Worm (Caenorhabditis elegans) whole organism, L3 larva: Measurements from ENCODE around the gene F54E4.3.

ENCODE experiments used
- R02D3.7 ChIP-seq: fragments of 150-350 bp; optimal IDR thresholded peaks from 2 replicates; lab custom pipeline; 2014; ENCODE audit warnings: missing biosample characterization, missing genetic modification characterization
- aly-2 ChIP-seq: fragments of 150-350 bp; optimal IDR thresholded peaks from 2 replicates; lab custom pipeline; 2014; ENCODE audit warnings: missing biosample characterization, missing genetic modification characterization
- ama-1 ChIP-seq: fragments of 150-350 bp; optimal IDR thresholded peaks from 2 replicates; lab custom pipeline; 2018
- ceh-16 ChIP-seq: sonication (generic microtip); optimal IDR thresholded peaks from 2 replicates; lab custom pipeline; 2017; ENCODE audit warnings: missing biosample characterization, missing genetic modification characterization
- ceh-9 ChIP-seq: sonication (generic microtip); optimal IDR thresholded peaks from 2 replicates; lab custom pipeline; 2018; ENCODE audit warnings: missing biosample characterization, missing genetic modification characterization
- daf-12 ChIP-seq: fragments of 150-350 bp; optimal IDR thresholded peaks from 2 replicates; lab custom pipeline; 2014; ENCODE audit warnings: missing biosample characterization, missing genetic modification reagents, missing genetic modification characterization
- egl-5 ChIP-seq: fragments of 150-350 bp; optimal IDR thresholded peaks from 2 replicates; lab custom pipeline; 2017; ENCODE audit warnings: missing biosample characterization, missing genetic modification reagents, missing genetic modification characterization, inconsistent platforms
- elt-1 ChIP-seq: fragments of 150-350 bp; optimal IDR thresholded peaks from 2 replicates; lab custom pipeline; 2014; ENCODE audit warnings: missing biosample characterization, missing genetic modification characterization
- elt-2 ChIP-seq: sonication (generic microtip); optimal IDR thresholded peaks from 2 replicates; lab custom pipeline; 2016; ENCODE audit warnings: missing genetic modification reagents, mild to moderate bottlenecking, missing genetic modification characterization, missing compliant biosample characterization
- elt-3 ChIP-seq, 3 experiments: fragments of 150-350 bp in 1 of 3; sonication (generic microtip) in 2 of 3; optimal IDR thresholded peaks; 2 replicates in 2 of 3; 4 replicates in 1 of 3; lab custom pipeline; 2014 to 2017; ENCODE audit warnings: missing biosample characterization in 3 of 3, missing genetic modification characterization in 3 of 3
- fkh-10 ChIP-seq: sonication (generic microtip); optimal IDR thresholded peaks from 2 replicates; lab custom pipeline; 2017; ENCODE audit warnings: missing biosample characterization, missing genetic modification reagents, missing genetic modification characterization
- fkh-2 ChIP-seq: fragments of 150-350 bp; optimal IDR thresholded peaks from 2 replicates; lab custom pipeline; 2014; ENCODE audit warnings: missing biosample characterization, missing genetic modification reagents, missing genetic modification characterization
- fos-1 ChIP-seq: fragments of 150-350 bp; optimal IDR thresholded peaks from 2 replicates; lab custom pipeline; 2014; ENCODE audit warnings: missing biosample characterization, missing genetic modification characterization
- hmg-11 ChIP-seq: sonication (generic microtip); optimal IDR thresholded peaks from 2 replicates; lab custom pipeline; 2016; ENCODE audit warnings: missing genetic modification characterization, missing compliant biosample characterization
- lin-15B ChIP-seq: fragments of 150-350 bp; optimal IDR thresholded peaks from 2 replicates; lab custom pipeline; 2014; ENCODE audit warnings: missing biosample characterization, missing genetic modification characterization
- lin-39 ChIP-seq: fragments of 150-350 bp; optimal IDR thresholded peaks from 2 replicates; lab custom pipeline; 2018; ENCODE audit warnings: missing biosample characterization, missing genetic modification reagents, missing genetic modification characterization
- lsy-12 ChIP-seq: sonication (generic microtip); optimal IDR thresholded peaks from 2 replicates; lab custom pipeline; 2016; ENCODE audit warnings: mild to moderate bottlenecking, missing genetic modification characterization, missing compliant biosample characterization
- mdl-1 ChIP-seq: fragments of 150-350 bp; optimal IDR thresholded peaks from 2 replicates; lab custom pipeline; 2014; ENCODE audit warnings: missing biosample characterization, missing genetic modification characterization
- nfya-1 ChIP-seq: sonication (generic microtip); optimal IDR thresholded peaks from 2 replicates; lab custom pipeline; 2017; ENCODE audit warnings: missing genetic modification characterization, mild to moderate bottlenecking, missing compliant biosample characterization, antibody characterized with exemption, moderate library complexity; ENCODE audit not compliant: insufficient read depth
- nhr-11 ChIP-seq: fragments of 150-350 bp; optimal IDR thresholded peaks from 2 replicates; lab custom pipeline; 2014; ENCODE audit warnings: missing biosample characterization, missing genetic modification characterization
- nhr-12 ChIP-seq: fragments of 150-350 bp; optimal IDR thresholded peaks from 2 replicates; lab custom pipeline; 2014; ENCODE audit warnings: missing biosample characterization, missing genetic modification characterization
- nhr-23 ChIP-seq: fragments of 150-350 bp; optimal IDR thresholded peaks from 2 replicates; lab custom pipeline; 2014; ENCODE audit warnings: missing biosample characterization, missing genetic modification reagents, missing genetic modification characterization
- nhr-237 ChIP-seq: fragments of 150-350 bp; optimal IDR thresholded peaks from 2 replicates; lab custom pipeline; 2014; ENCODE audit warnings: missing biosample characterization, missing genetic modification characterization
- nhr-25 ChIP-seq: sonication (generic microtip); optimal IDR thresholded peaks from 2 replicates; lab custom pipeline; 2017; ENCODE audit warnings: missing biosample characterization, missing genetic modification characterization
- nhr-28 ChIP-seq: fragments of 150-350 bp; optimal IDR thresholded peaks from 2 replicates; lab custom pipeline; 2014; ENCODE audit warnings: missing biosample characterization, missing genetic modification characterization
- nhr-43 ChIP-seq: sonication (generic microtip); optimal IDR thresholded peaks from 2 replicates; lab custom pipeline; 2016; ENCODE audit warnings: mild to moderate bottlenecking, missing genetic modification characterization, missing compliant biosample characterization; ENCODE audit not compliant: poor library complexity, severe bottlenecking
- nhr-67 ChIP-seq: fragments of 150-350 bp; optimal IDR thresholded peaks from 2 replicates; lab custom pipeline; 2014; ENCODE audit warnings: missing biosample characterization, missing genetic modification characterization
- nhr-76 ChIP-seq: fragments of 150-350 bp; sonication (generic microtip); optimal IDR thresholded peaks from 5 replicates; lab custom pipeline; 2014; ENCODE audit warnings: missing biosample characterization, missing genetic modification characterization
- nhr-77 ChIP-seq: fragments of 150-350 bp; optimal IDR thresholded peaks from 2 replicates; lab custom pipeline; 2014; ENCODE audit warnings: missing biosample characterization, missing genetic modification characterization
- pqm-1 ChIP-seq: fragments of 150-350 bp; optimal IDR thresholded peaks from 2 replicates; lab custom pipeline; 2017; ENCODE audit warnings: missing biosample characterization, missing genetic modification characterization, inconsistent platforms
- skn-1 ChIP-seq: fragments of 150-350 bp; optimal IDR thresholded peaks from 2 replicates; lab custom pipeline; 2014; ENCODE audit warnings: missing biosample characterization, missing genetic modification characterization
- snpc-4 ChIP-seq: fragments of 150-350 bp; optimal IDR thresholded peaks from 2 replicates; lab custom pipeline; 2014; ENCODE audit warnings: missing biosample characterization, missing genetic modification characterization
- unc-39 ChIP-seq: sonication (generic microtip); optimal IDR thresholded peaks from 4 replicates; lab custom pipeline; 2017; ENCODE audit warnings: missing biosample characterization, missing genetic modification characterization
- unc-62 ChIP-seq: fragments of 150-350 bp; sonication (generic microtip); optimal IDR thresholded peaks from 4 replicates; lab custom pipeline; 2014; ENCODE audit warnings: missing biosample characterization, missing genetic modification reagents, missing genetic modification characterization
- zag-1 ChIP-seq: fragments of 150-350 bp; optimal IDR thresholded peaks from 2 replicates; lab custom pipeline; 2014; ENCODE audit warnings: missing biosample characterization, missing genetic modification characterization
- ztf-11 ChIP-seq: fragments of 150-350 bp; optimal IDR thresholded peaks from 2 replicates; lab custom pipeline; 2014; ENCODE audit warnings: missing biosample characterization, missing genetic modification characterization
- ztf-4 ChIP-seq: fragments of 150-350 bp; optimal IDR thresholded peaks from 2 replicates; lab custom pipeline; 2014; ENCODE audit warnings: missing biosample characterization, missing genetic modification characterization

The F54E4.3 gene

ce11 chrX:14664028-14664427 lies 27.8 kb upstream of the F54E4.3 start, which contains the start of gene C26G2.2:
C26G2.2 (plus strand) TSS chrX:14664328.
- no peak for TF ChIP-seq zag-1 (tag; lab: Kevin White, UChicago)
- no peak for TF ChIP-seq nhr-77
- TF ChIP-seq R02D3.7 = no peak
- TF ChIP-seq pqm-1 (tag; lab: Kevin White, UChicago) = no peak
- no peak for TF ChIP-seq lsy-12
- TF ChIP-seq aly-2 (tag; lab: Kevin White, UChicago) = no peak
- no peak for TF ChIP-seq ceh-9 (tag; lab: Kevin White, UChicago)
- TF ChIP-seq nhr-67 (tag; lab: Kevin White, UChicago) = no peak
- TF ChIP-seq snpc-4 (tag; lab: Kevin White, UChicago) = no peak
- TF ChIP-seq elt-3 (tag; optimal IDR thresholded peaks at IDR 0.05; lab: Kevin White, UChicago) = no peak
- TF ChIP-seq fkh-10 (GFP tag; lab: Kevin White, UChicago) = no peak

DNA sequence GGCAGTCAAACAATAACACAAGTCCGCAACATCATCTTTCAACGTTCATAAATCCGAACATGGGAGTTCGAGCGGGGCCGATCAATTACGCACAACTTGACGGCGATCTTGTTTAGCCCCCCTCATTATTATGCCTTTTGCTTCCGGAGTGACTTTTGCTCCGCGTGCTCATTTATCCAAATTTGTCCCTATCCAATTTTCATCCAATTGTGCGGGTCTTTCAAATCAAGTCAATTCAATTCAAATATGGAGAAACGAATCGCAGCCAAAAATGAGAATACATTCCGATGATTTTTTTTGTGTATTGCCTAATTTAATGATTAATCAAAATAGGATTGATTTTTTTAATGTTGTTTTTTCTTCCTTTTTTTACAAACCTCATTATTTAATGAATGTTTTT lies 26.2 kb upstream of the F54E4.3 start:
- no peak for TF ChIP-seq snpc-4 (tag; lab: Kevin White, UChicago)
- TF ChIP-seq unc-39 (tag; lab: Kevin White, UChicago) = no peak
- no peak for TF ChIP-seq nhr-25

DNA sequence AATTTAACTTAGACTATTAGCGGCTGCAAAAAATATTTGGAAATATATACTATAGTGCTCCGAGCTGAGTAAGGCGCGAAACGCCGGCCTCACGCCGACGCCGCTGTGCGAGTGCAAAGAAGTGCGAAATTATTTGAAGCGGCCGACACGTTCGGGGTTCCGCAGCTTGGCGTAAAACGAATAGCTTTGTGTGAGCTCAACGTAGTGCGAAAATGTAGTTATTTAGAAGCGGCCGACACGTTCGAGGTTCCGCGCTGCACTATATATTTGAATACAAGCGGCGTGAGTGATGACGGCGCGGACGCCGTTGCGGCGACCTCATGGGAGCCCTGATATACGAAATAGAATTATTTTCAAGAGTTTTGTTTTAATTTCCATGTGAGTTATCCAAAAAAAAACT lies 25.7 kb upstream of the F54E4.3 start:
- TF ChIP-seq egl-5 (tag; lab: Kevin White, UChicago) = no peak
- TF ChIP-seq nfya-1 (tag; lab: Kevin White, UChicago) = no peak
- TF ChIP-seq nhr-11 (tag; lab: Kevin White, UChicago) = no peak
- no peak for TF ChIP-seq ztf-11 (tag; lab: Kevin White, UChicago)

DNA sequence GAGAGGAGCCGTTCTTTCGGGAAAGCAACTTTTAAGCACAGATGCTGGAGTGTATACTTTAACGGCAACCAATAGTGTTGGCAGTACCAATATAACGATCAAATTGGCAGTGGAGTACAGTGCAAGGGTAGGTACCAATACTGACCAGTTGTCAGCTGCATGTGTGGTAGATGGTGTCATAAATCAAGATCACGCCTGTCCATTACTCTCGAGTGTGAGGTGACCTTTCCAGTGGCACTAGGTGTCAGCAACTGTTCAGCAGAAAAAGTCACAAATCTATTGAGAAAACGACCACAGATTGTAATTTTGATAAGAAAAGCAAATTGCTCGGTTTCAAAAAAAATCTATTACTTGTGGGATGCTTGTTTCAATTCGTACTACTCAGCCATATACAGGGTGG lies 23.2 kb upstream of the F54E4.3 start:
- TF ChIP-seq nhr-43 (tag; lab: Kevin White, UChicago) (no peak), lin-39 (no peak), fos-1 (tag; lab: Kevin White, UChicago) (no peak), mdl-1 (no peak), nhr-12 (tag; lab: Kevin White, UChicago) (no peak), nhr-28 (tag; lab: Kevin White, UChicago) (no peak), nhr-23 (tag; lab: Kevin White, UChicago) (no peak), elt-3 (tag; optimal IDR thresholded peaks at IDR 0.05; lab: Kevin White, UChicago) (no peak), nhr-11 (tag; lab: Kevin White, UChicago) (no peak), elt-1 (tag; lab: Kevin White, UChicago) (no peak)

- no peak for TF ChIP-seq elt-2
- TF ChIP-seq nhr-12 (tag; lab: Kevin White, UChicago) = no peak
- TF ChIP-seq fkh-2 (tag; lab: Kevin White, UChicago) = no peak
- no peak for TF ChIP-seq ztf-4 (tag; lab: Kevin White, UChicago)
- no peak for TF ChIP-seq nhr-237 (tag; lab: Kevin White, UChicago)
- no peak for TF ChIP-seq ceh-16
- no peak for TF ChIP-seq nfya-1 (tag; lab: Kevin White, UChicago)
- TF ChIP-seq nhr-11 (tag; lab: Kevin White, UChicago) = no peak
- TF ChIP-seq nhr-76 (tag; lab: Kevin White, UChicago) = no peak
- no peak for TF ChIP-seq mdl-1
- no peak for TF ChIP-seq skn-1 (tag; lab: Kevin White, UChicago)
- no peak for TF ChIP-seq unc-62
- TF ChIP-seq nhr-28 (tag; lab: Kevin White, UChicago) = no peak
- TF ChIP-seq lsy-12 = no peak
- TF ChIP-seq ztf-11 (tag; lab: Kevin White, UChicago) = no peak
- TF ChIP-seq elt-1 (tag; lab: Kevin White, UChicago) = no peak
- TF ChIP-seq zag-1 (tag; lab: Kevin White, UChicago) = no peak
- TF ChIP-seq fkh-10 (GFP tag; lab: Kevin White, UChicago) = no peak
These were observed 21.2 kb upstream of the F54E4.3 start for ce11 chrX:14657445-14657844.

DNA sequence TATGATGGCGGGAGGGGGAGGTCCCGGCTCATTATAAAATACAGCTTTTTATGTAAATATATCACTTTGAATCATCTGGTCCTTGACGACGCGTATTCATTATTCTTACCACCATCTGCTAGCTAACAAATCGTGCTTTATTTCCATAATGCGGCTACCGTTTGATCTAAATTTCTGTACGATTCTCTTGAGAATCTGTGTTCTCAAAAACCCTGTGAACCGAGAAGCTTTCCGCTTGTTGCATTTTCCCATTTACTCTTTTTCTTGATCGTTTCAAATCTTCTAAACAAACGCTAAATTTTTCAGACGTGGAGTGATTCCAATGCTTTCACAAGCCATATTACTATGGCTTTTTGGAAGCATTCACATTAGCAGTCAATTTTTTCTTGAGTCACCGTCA lies 18.4 kb upstream of the F54E4.3 start, which contains the start of gene syg-2:
syg-2 (plus strand) TSS at position 301 of the 400 bp plus-strand sequence.
- TF ChIP-seq lin-15B (tag; lab: Kevin White, UChicago) (no peak), nhr-67 (tag; lab: Kevin White, UChicago) (no peak), pqm-1 (tag; lab: Kevin White, UChicago) (no peak), fkh-10 (GFP tag; lab: Kevin White, UChicago) (no peak), ama-1 (lab: Kevin White, UChicago) (no peak), daf-12 (tag; lab: Kevin White, UChicago) (no peak), nhr-25 (no peak), hmg-11 (tag; lab: Kevin White, UChicago) (no peak), ceh-16 (no peak), elt-3 (tag; optimal IDR thresholded peaks at IDR 0.05; lab: Kevin White, UChicago) (no peak), fkh-2 (tag; lab: Kevin White, UChicago) (no peak)
